Fruit fly (Drosophila melanogaster) whole organism, adult: ENCODE measurements around the gene GC1.

Experiments used
- CG11617 ChIP-seq: fragments of 200-800 bp; sonication (Bioruptor generic); optimal IDR thresholded peaks from 2 replicates; lab custom pipeline; 2017; ENCODE audit warnings: mild to moderate bottlenecking, missing biosample characterization, missing genetic modification reagents, missing genetic modification characterization
- CG1620 ChIP-seq: fragments of 200-800 bp; sonication (Bioruptor generic); optimal IDR thresholded peaks from 2 replicates; lab custom pipeline; 2016; ENCODE audit warnings: missing biosample characterization, missing genetic modification characterization
- Hr96 ChIP-seq: fragments of 200-800 bp; sonication (Bioruptor generic); optimal IDR thresholded peaks from 2 replicates; lab custom pipeline; 2016; ENCODE audit warnings: missing biosample characterization, missing genetic modification characterization
- Mnt ChIP-seq: fragments of 200-800 bp; sonication (Bioruptor generic); optimal IDR thresholded peaks from 2 replicates; lab custom pipeline; 2016; ENCODE audit warnings: missing biosample characterization, mild to moderate bottlenecking, missing genetic modification characterization
- cnc ChIP-seq, 2 experiments: fragments of >200 bp; optimal IDR thresholded peaks; 2 replicates each; lab custom pipeline; 2017

DNA sequence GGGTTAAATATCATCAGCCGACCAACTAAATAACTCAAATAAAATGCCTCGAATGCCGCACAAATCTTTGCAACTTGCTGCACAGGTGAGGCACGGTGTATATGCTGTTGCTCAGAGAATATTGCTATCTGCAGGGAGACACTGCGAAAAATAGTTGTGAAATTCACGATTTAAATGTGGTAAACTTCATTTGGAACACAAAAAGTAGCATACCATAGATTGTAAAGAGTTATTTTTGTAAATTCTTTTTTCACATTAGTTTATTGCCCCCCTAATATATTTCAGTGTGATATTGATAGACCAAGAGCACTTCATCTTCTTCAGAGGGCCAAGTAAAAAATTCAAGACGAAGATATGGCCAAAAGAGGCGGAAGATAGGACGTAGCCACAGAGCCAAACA lies 46.9 kb upstream of the GC1 start:
- TF ChIP-seq cnc (optimal IDR thresholded peaks at IDR 0.05; lab: Kevin White, UChicago) (no peak), CG1620 (GFP tag; lab: Kevin White, UChicago) (no peak), CG11617 (GFP tag; lab: Kevin White, UChicago) (no peak), Hr96 (GFP tag; lab: Kevin White, UChicago) (no peak), Mnt (GFP tag; lab: Kevin White, UChicago) (no peak)
